Worm (Caenorhabditis elegans) whole organism, young adult: ENCODE data around the gene cpsf-4.

ENCODE experiments used
- B0261.1 ChIP-seq: sonication (generic microtip); optimal IDR thresholded peaks from 2 replicates; lab custom pipeline; 2016; ENCODE audit warnings: mild to moderate bottlenecking, missing genetic modification characterization, moderate library complexity, missing compliant biosample characterization
- F33H1.4 ChIP-seq: fragments of 200-800 bp; sonication (Bioruptor generic); IDR thresholded peaks from 2 replicates; pipeline ENCODE4 v1.3.6; 2022; ENCODE audit warnings: missing genetic modification reagents, missing genetic modification characterization, missing compliant biosample characterization
- F39B2.1 ChIP-seq: fragments of 200-800 bp; sonication (Bioruptor generic); IDR thresholded peaks from 2 replicates; pipeline ENCODE4 v1.3.6; 2022; ENCODE audit warnings: missing genetic modification reagents, missing genetic modification characterization, missing compliant biosample characterization
- F49E8.2 ChIP-seq: sonication (generic microtip); optimal IDR thresholded peaks from 3 replicates; lab custom pipeline; 2017; ENCODE audit warnings: missing genetic modification characterization, mild to moderate bottlenecking, missing compliant biosample characterization, antibody characterized with exemption, moderate library complexity; ENCODE audit not compliant: insufficient read depth
- Y53G8AR.9 ChIP-seq: fragments of 200-800 bp; sonication (Bioruptor generic); conservative IDR thresholded peaks from 2 replicates; pipeline ENCODE4 v1.3.6; 2022; ENCODE audit warnings: missing genetic modification reagents, missing genetic modification characterization, missing compliant biosample characterization
- ZK185.1 ChIP-seq: sonication (generic microtip); optimal IDR thresholded peaks from 2 replicates; lab custom pipeline; 2016; ENCODE audit warnings: mild to moderate bottlenecking, missing genetic modification characterization, missing compliant biosample characterization; ENCODE audit not compliant: poor library complexity, severe bottlenecking
- aptf-2 ChIP-seq: fragments of 200-800 bp; sonication (Bioruptor generic); conservative IDR thresholded peaks from 2 replicates; pipeline ENCODE4 v1.3.6; 2022; ENCODE audit warnings: missing genetic modification reagents, missing genetic modification characterization, missing compliant biosample characterization
- aptf-3 ChIP-seq: fragments of 200-800 bp; sonication (Bioruptor generic); IDR thresholded peaks from 2 replicates; pipeline ENCODE4 v1.3.6; 2022; ENCODE audit warnings: missing genetic modification characterization, missing compliant biosample characterization
- atf-7 ChIP-seq: sonication (generic microtip); optimal IDR thresholded peaks from 2 replicates; lab custom pipeline; 2017; ENCODE audit warnings: mild to moderate bottlenecking, missing genetic modification characterization, missing compliant biosample characterization
- attf-5 ChIP-seq: fragments of 200-800 bp; sonication (Bioruptor generic); optimal IDR thresholded peaks from 2 replicates; lab custom pipeline; 2018; ENCODE audit warnings: mild to moderate bottlenecking, missing genetic modification characterization, missing compliant biosample characterization
- dox-1 ChIP-seq: fragments of 200-800 bp; sonication (Bioruptor generic); IDR thresholded peaks from 2 replicates; pipeline ENCODE4 v1.3.6; 2022; ENCODE audit warnings: missing genetic modification reagents, missing genetic modification characterization, missing compliant biosample characterization
- egl-18 ChIP-seq: fragments of 200-800 bp; sonication (Bioruptor generic); IDR thresholded peaks from 2 replicates; pipeline ENCODE4 v1.3.6; 2022; ENCODE audit warnings: missing genetic modification reagents, missing genetic modification characterization, missing compliant biosample characterization
- hrde-1 ChIP-seq: sonication (generic microtip); optimal IDR thresholded peaks from 2 replicates; lab custom pipeline; 2016; ENCODE audit warnings: missing genetic modification characterization, mild to moderate bottlenecking, missing compliant biosample characterization, moderate library complexity, missing genotype, missing genetic modification reagents, borderline replicate concordance
- hsf-1 ChIP-seq: fragments of 200-800 bp; sonication (Bioruptor generic); IDR thresholded peaks from 2 replicates; pipeline ENCODE4 v1.3.6; 2022; ENCODE audit warnings: missing genetic modification reagents, missing genetic modification characterization, missing compliant biosample characterization
- lin-26 ChIP-seq: fragments of 200-800 bp; sonication (Bioruptor generic); IDR thresholded peaks from 2 replicates; pipeline ENCODE4 v1.3.6; 2022; ENCODE audit warnings: missing genetic modification reagents, missing genetic modification characterization, missing compliant biosample characterization
- lin-35 ChIP-seq, 3 experiments: fragments of 150-350 bp in 2 of 3; sonication (generic microtip) in 1 of 3; optimal IDR thresholded peaks; 2 replicates each; lab custom pipeline; 2014 to 2018; ENCODE audit warnings: missing biosample characterization in 3 of 3, missing genetic modification characterization in 3 of 3, missing genetic modification reagents in 3 of 3
- lin-54 ChIP-seq: fragments of 200-800 bp; sonication (Bioruptor generic); optimal IDR thresholded peaks from 2 replicates; lab custom pipeline; 2018; ENCODE audit warnings: mild to moderate bottlenecking, missing genetic modification characterization, missing compliant biosample characterization
- lir-1 ChIP-seq: fragments of 200-800 bp; sonication (Bioruptor generic); conservative IDR thresholded peaks from 2 replicates; pipeline ENCODE4 v1.3.6; 2022; ENCODE audit warnings: missing genetic modification reagents, missing genetic modification characterization, missing compliant biosample characterization
- madf-6 ChIP-seq: fragments of 200-800 bp; sonication (Bioruptor generic); IDR thresholded peaks from 2 replicates; pipeline ENCODE4 v1.3.6; 2022; ENCODE audit warnings: missing genetic modification reagents, missing genetic modification characterization, missing compliant biosample characterization
- mcd-1 ChIP-seq: fragments of 200-800 bp; sonication (Bioruptor generic); IDR thresholded peaks from 2 replicates; pipeline ENCODE4 v1.3.6; 2022; ENCODE audit warnings: missing genetic modification reagents, missing genetic modification characterization, missing compliant biosample characterization
- nfya-1 ChIP-seq: sonication (generic microtip); optimal IDR thresholded peaks from 2 replicates; lab custom pipeline; 2017; ENCODE audit warnings: antibody characterized with exemption, missing compliant biosample characterization, missing genetic modification characterization, borderline replicate concordance; ENCODE audit not compliant: insufficient read depth
- nhr-120 ChIP-seq: fragments of 200-800 bp; sonication (Bioruptor generic); IDR thresholded peaks from 2 replicates; pipeline ENCODE4 v1.3.6; 2022; ENCODE audit warnings: missing genetic modification characterization, missing compliant biosample characterization
- repo-1 ChIP-seq: sonication (generic microtip); optimal IDR thresholded peaks from 2 replicates; lab custom pipeline; 2017; ENCODE audit warnings: mild to moderate bottlenecking, missing genetic modification characterization, missing compliant biosample characterization
- rpc-1 ChIP-seq, 2 experiments: fragments of 150-350 bp in 1 of 2; sonication (generic microtip) in 1 of 2; optimal IDR thresholded peaks; 2 replicates each; lab custom pipeline; 2014 to 2018; ENCODE audit warnings: missing biosample characterization in 1 of 2, missing genetic modification characterization in 1 of 2, missing genetic modification reagents in 1 of 2, missing genotype in 1 of 2
- sea-2 ChIP-seq: fragments of 200-800 bp; sonication (Bioruptor generic); IDR thresholded peaks from 2 replicates; pipeline ENCODE4 v1.3.6; 2022; ENCODE audit warnings: missing genetic modification characterization, missing compliant biosample characterization
- snpc-3.4 ChIP-seq: sonication (generic microtip); optimal IDR thresholded peaks from 2 replicates; lab custom pipeline; 2017; ENCODE audit warnings: missing genetic modification characterization, mild to moderate bottlenecking, missing compliant biosample characterization, antibody characterized with exemption, moderate library complexity, missing genotype, missing genetic modification reagents
- snpc-4 ChIP-seq, 5 experiments: fragments of 150-350 bp in 1 of 5; sonication (generic microtip) in 4 of 5; optimal IDR thresholded peaks; 2 replicates each; lab custom pipeline; 2014 to 2018; ENCODE audit warnings: missing genetic modification characterization in 5 of 5, missing biosample characterization in 3 of 5, antibody characterized with exemption in 2 of 5, mild to moderate bottlenecking in 2 of 5, missing compliant biosample characterization in 2 of 5, missing genotype in 2 of 5, moderate library complexity in 2 of 5, missing genetic modification reagents in 1 of 5
- tlf-1 ChIP-seq: fragments of 200-800 bp; sonication (Bioruptor generic); optimal IDR thresholded peaks from 2 replicates; lab custom pipeline; 2018; ENCODE audit warnings: mild to moderate bottlenecking, missing genetic modification characterization, missing compliant biosample characterization
- xnd-1 ChIP-seq: sonication (generic microtip); optimal IDR thresholded peaks from 2 replicates; lab custom pipeline; 2016; ENCODE audit warnings: missing genotype, missing genetic modification reagents, missing genetic modification characterization, missing compliant biosample characterization

Gene cpsf-4

DNA sequence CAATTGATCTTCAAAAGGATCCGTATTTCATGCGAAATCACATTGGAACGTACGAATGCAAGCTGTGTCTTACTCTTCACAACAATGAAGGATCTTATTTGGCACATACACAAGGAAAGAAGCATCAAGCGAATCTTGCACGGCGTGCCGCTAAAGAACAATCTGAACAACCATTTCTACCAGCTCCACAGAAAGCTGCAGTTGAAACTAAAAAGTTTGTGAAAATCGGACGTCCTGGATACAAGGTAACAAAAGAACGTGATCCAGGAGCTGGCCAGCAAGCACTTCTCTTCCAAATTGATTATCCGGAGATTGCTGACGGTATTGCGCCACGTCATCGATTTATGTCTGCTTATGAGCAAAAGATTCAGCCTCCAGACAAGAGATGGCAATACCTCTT is 8.7 kb downstream of the cpsf-4 start:
- TF ChIP-seq snpc-4 (GFP tag; optimal IDR thresholded peaks at IDR 0.05; lab: Kevin White, UChicago) (no peak), snpc-4 (tag; optimal IDR thresholded peaks at IDR 0.05; lab: Kevin White, UChicago) (no peak), egl-18 (no peak), hrde-1 (peak; percentile 65), B0261.1 (no peak), dox-1 (peak; percentile 20; the same call in 1 of the 2 replicates), F39B2.1 (GFP tag; lab: Robert Waterston, UW) (no peak), F33H1.4 (GFP tag; lab: Robert Waterston, UW) (no peak)

DNA sequence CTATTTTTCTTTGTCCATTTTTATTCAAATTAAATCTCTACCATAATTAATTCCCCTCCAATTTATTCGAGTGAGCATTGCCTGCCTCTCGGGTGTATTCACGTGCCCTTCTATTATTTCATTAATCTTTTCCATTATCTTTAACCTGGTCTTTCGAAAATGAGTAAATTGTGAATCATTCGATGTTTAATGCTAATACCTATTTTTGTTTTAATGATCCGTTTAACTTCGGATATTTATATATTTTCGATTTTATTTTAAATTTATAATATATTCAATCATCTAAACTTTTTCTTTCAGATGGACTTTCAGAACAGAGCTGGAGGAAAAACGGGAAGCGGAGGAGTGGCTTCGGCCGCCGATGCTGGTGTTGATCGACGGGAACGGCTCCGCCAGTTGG is 9.1 kb downstream of the cpsf-4 start, which contains the start of gene repo-1:
Gene repo-1, plus strand, starts transcription at position 301 of the 400 bp plus-strand sequence.
- TF ChIP-seq sea-2 (GFP tag; lab: Robert Waterston, UW) (no peak), Y53G8AR.9 (GFP tag; lab: Robert Waterston, UW) (0 out of 2 replicates have a peak, but pooled peaks have one; percentile 27)

DNA sequence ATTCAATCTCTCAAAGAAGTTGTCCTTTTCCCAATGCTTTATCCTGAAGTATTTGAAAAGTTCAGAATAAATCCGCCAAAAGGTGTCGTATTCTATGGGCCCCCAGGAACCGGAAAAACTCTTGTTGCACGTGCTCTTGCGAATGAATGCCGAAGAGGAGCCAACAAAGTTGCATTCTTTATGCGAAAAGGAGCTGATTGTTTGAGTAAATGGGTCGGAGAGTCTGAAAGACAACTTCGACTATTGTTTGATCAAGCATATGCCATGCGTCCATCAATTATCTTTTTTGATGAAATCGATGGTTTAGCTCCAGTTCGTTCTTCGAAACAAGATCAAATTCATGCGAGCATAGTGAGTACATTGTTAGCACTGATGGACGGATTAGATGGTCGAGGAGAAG is 12.4 kb downstream of the cpsf-4 start:
- TF ChIP-seq lin-26, result no peak
- no peak for TF ChIP-seq aptf-3 (GFP tag; lab: Robert Waterston, UW)
- no peak for TF ChIP-seq lin-35 (GFP tag; optimal IDR thresholded peaks at IDR 0.05; lab: Kevin White, UChicago)
- no peak for TF ChIP-seq aptf-2
- no peak for TF ChIP-seq repo-1 (tag; lab: Kevin White, UChicago)
- TF ChIP-seq F49E8.2, result no peak
- TF ChIP-seq hsf-1 (GFP tag; lab: Robert Waterston, UW), result no peak
- TF ChIP-seq egl-18, result no peak
- TF ChIP-seq lir-1 (GFP tag; lab: Robert Waterston, UW), result no peak
- no peak for TF ChIP-seq tlf-1 (GFP tag; lab: Kevin White, UChicago)
- no peak for TF ChIP-seq ZK185.1
- no peak for TF ChIP-seq madf-6
- no peak for TF ChIP-seq nhr-120 (GFP tag; lab: Robert Waterston, UW)
- TF ChIP-seq nfya-1 (tag; lab: Kevin White, UChicago), result no peak
- no peak for TF ChIP-seq rpc-1 (optimal IDR thresholded peaks at IDR 0.05; lab: Kevin White, UChicago)
- TF ChIP-seq rpc-1 (tag; optimal IDR thresholded peaks at IDR 0.05; lab: Kevin White, UChicago), result no peak
- TF ChIP-seq xnd-1 (tag; lab: Kevin White, UChicago), result no peak
- no peak for TF ChIP-seq atf-7 (tag; lab: Kevin White, UChicago)
- no peak for TF ChIP-seq snpc-3.4 (tag; lab: Kevin White, UChicago)

DNA sequence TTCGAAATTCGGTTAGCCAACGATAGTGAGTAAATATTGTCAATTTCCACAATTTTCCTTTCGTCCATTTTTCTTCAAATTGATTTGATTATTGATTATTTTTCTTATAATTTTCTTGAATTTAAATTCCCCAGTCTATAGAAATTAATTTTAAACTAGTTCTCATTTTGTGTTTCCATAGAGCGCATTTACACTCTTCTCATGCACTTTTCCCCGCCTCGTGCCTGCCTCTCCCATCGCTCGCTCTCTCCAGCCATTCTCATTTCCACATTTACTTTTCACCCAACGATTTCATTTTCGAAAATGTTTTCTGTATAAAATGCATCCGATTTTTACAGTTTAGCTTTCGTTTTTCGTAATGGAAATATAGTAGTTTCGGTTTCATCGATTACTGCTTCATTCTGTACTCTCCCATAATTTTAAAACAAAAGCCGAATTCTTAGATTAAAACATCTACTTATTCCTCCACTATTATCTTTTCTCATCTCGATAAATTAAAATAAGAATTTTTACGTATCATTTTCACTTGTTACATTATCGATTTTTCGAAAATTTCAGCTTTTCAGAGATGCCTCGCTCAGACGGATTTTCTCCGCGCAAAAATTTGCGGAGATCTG is 14.2 kb downstream of the cpsf-4 start, which contains the start of gene lex-1:
Gene lex-1, plus strand, starts transcription at position 567 of the 617 bp plus-strand sequence.
- TF ChIP-seq lin-54 (GFP tag; lab: Kevin White, UChicago) (peak; percentile 26), lin-35 (GFP tag; optimal IDR thresholded peaks at IDR 0.05; lab: Kevin White, UChicago) (peak in 1 of 3 experiments; percentile 21), mcd-1 (GFP tag; lab: Robert Waterston, UW) (peak; percentile 71), F49E8.2 (no peak), attf-5 (peak; percentile 61), aptf-3 (GFP tag; lab: Robert Waterston, UW) (no peak)
